Worm (Caenorhabditis elegans) whole organism, young adult: ENCODE results near the gene srw-94.

Experiments
- B0019.2 ChIP-seq: fragments of 200-800 bp; sonication (Bioruptor generic); conservative IDR thresholded peaks from 2 replicates; pipeline ENCODE4 v1.3.6; 2022; ENCODE audit warnings: missing genetic modification reagents, missing genetic modification characterization, missing compliant biosample characterization
- F52B5.7 ChIP-seq: sonication (generic microtip); optimal IDR thresholded peaks from 2 replicates; lab custom pipeline; 2016; ENCODE audit warnings: mild to moderate bottlenecking, missing genetic modification characterization, missing compliant biosample characterization
- F57A8.1 ChIP-seq: fragments of 200-800 bp; sonication (Bioruptor generic); optimal IDR thresholded peaks from 2 replicates; lab custom pipeline; 2018; ENCODE audit warnings: mild to moderate bottlenecking, missing genetic modification characterization, moderate library complexity, missing compliant biosample characterization
- ama-1 ChIP-seq, 3 experiments: fragments of 150-350 bp in 1 of 3; sonication (generic microtip) in 2 of 3; optimal IDR thresholded peaks; 2 replicates each; lab custom pipeline; 2014 to 2018; ENCODE audit warnings: missing biosample characterization in 2 of 3, missing genetic modification characterization in 2 of 3, missing genetic modification reagents in 2 of 3
- aptf-2 ChIP-seq: fragments of 200-800 bp; sonication (Bioruptor generic); conservative IDR thresholded peaks from 2 replicates; pipeline ENCODE4 v1.3.6; 2022; ENCODE audit warnings: missing genetic modification reagents, missing genetic modification characterization, missing compliant biosample characterization
- ekl-4 ChIP-seq: fragments of 200-800 bp; sonication (Bioruptor generic); IDR thresholded peaks from 2 replicates; pipeline ENCODE4 v1.3.6; 2022; ENCODE audit warnings: missing genetic modification reagents, missing genetic modification characterization, missing compliant biosample characterization
- gei-17 ChIP-seq: fragments of 200-800 bp; sonication (Bioruptor generic); optimal IDR thresholded peaks from 2 replicates; lab custom pipeline; 2018; ENCODE audit warnings: mild to moderate bottlenecking, missing genetic modification characterization, missing compliant biosample characterization
- let-526 ChIP-seq: fragments of 200-800 bp; sonication (Bioruptor generic); IDR thresholded peaks from 2 replicates; pipeline ENCODE4 v1.3.6; 2022; ENCODE audit warnings: missing genetic modification reagents, missing genetic modification characterization, missing compliant biosample characterization
- lsy-27 ChIP-seq: sonication (generic microtip); optimal IDR thresholded peaks from 2 replicates; lab custom pipeline; 2017; ENCODE audit warnings: missing genetic modification characterization, mild to moderate bottlenecking, missing compliant biosample characterization, antibody characterized with exemption, missing genotype, borderline replicate concordance; ENCODE audit not compliant: insufficient read depth
- pha-4 ChIP-seq: fragments of 150-350 bp; sonication (generic microtip); optimal IDR thresholded peaks from 2 replicates; lab custom pipeline; 2014; ENCODE audit warnings: missing biosample characterization, missing genetic modification reagents, missing genetic modification characterization
- sptf-2 ChIP-seq: fragments of 200-800 bp; sonication (Bioruptor generic); optimal IDR thresholded peaks from 2 replicates; lab custom pipeline; 2018; ENCODE audit warnings: mild to moderate bottlenecking, missing genetic modification characterization, missing compliant biosample characterization

DNA sequence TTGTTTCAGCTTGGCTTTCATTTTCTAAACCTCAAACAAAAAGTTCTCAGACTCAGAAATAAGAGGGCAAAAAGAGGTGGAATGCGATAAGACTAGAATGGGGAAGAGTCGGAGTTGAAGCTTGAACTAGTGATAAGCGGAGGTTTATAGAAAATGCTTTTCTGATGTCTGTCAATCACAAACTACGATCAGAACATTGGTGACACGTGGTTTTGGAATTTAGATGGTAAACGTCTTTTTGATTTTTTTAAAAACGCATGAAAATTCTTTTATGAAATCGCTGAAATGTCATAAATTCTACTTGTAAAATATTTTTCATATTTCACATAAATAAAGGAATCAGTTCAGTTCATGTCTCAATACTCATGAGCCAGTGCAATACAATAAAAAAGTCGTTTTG, 6.8 kb downstream of the srw-94 start, which contains the start of gene H06H21.8:
- TF ChIP-seq F57A8.1 (GFP tag; lab: Kevin White, UChicago) (no peak), ekl-4 (no peak), F52B5.7 (no peak), gei-17 (GFP tag; lab: Kevin White, UChicago) (no peak), pha-4 (tag; lab: Kevin White, UChicago) (peak; percentile 14), aptf-2 (GFP tag; lab: Robert Waterston, UW) (no peak), ama-1 (optimal IDR thresholded peaks at IDR 0.05; lab: Kevin White, UChicago) (no peak), ama-1 (GFP tag; optimal IDR thresholded peaks at IDR 0.05; lab: Kevin White, UChicago) (no peak), B0019.2 (no peak), let-526 (GFP tag; lab: Robert Waterston, UW) (no peak), sptf-2 (GFP tag; lab: Kevin White, UChicago) (no peak), lsy-27 (no peak)
